Worm (Caenorhabditis elegans) whole organism, L3 larva: Measurements from ENCODE around the gene T10D4.19.
"Not testable (repeated sequence)": the region's sequence is repeated elsewhere in the genome, so short reads cannot be mapped to it uniquely, and the experiment has no call there.

Experiments
- ama-1 ChIP-seq: fragments of 150-350 bp; optimal IDR thresholded peaks from 2 replicates; lab custom pipeline; 2018
- ceh-9 ChIP-seq: sonication (generic microtip); optimal IDR thresholded peaks from 2 replicates; lab custom pipeline; 2018; ENCODE audit warnings: missing biosample characterization, missing genetic modification characterization
- egl-27 ChIP-seq: sonication (generic microtip); optimal IDR thresholded peaks from 4 replicates; lab custom pipeline; 2017; ENCODE audit warnings: missing biosample characterization, missing genetic modification reagents, missing genetic modification characterization
- egl-5 ChIP-seq: fragments of 150-350 bp; optimal IDR thresholded peaks from 2 replicates; lab custom pipeline; 2017; ENCODE audit warnings: missing biosample characterization, missing genetic modification reagents, missing genetic modification characterization, inconsistent platforms
- elt-1 ChIP-seq: fragments of 150-350 bp; optimal IDR thresholded peaks from 2 replicates; lab custom pipeline; 2014; ENCODE audit warnings: missing biosample characterization, missing genetic modification characterization
- elt-3 ChIP-seq, 3 experiments: fragments of 150-350 bp in 1 of 3; sonication (generic microtip) in 2 of 3; optimal IDR thresholded peaks; 2 replicates in 2 of 3; 4 replicates in 1 of 3; lab custom pipeline; 2014 to 2017; ENCODE audit warnings: missing biosample characterization in 3 of 3, missing genetic modification characterization in 3 of 3
- lin-15B ChIP-seq: fragments of 150-350 bp; optimal IDR thresholded peaks from 2 replicates; lab custom pipeline; 2014; ENCODE audit warnings: missing biosample characterization, missing genetic modification characterization
- nhr-12 ChIP-seq: fragments of 150-350 bp; optimal IDR thresholded peaks from 2 replicates; lab custom pipeline; 2014; ENCODE audit warnings: missing biosample characterization, missing genetic modification characterization
- nhr-23 ChIP-seq: fragments of 150-350 bp; optimal IDR thresholded peaks from 2 replicates; lab custom pipeline; 2014; ENCODE audit warnings: missing biosample characterization, missing genetic modification reagents, missing genetic modification characterization
- nhr-25 ChIP-seq: sonication (generic microtip); optimal IDR thresholded peaks from 2 replicates; lab custom pipeline; 2017; ENCODE audit warnings: missing biosample characterization, missing genetic modification characterization
- nhr-43 ChIP-seq: sonication (generic microtip); optimal IDR thresholded peaks from 2 replicates; lab custom pipeline; 2016; ENCODE audit warnings: mild to moderate bottlenecking, missing genetic modification characterization, missing compliant biosample characterization; ENCODE audit not compliant: poor library complexity, severe bottlenecking
- tbx-2 ChIP-seq: sonication (generic microtip); optimal IDR thresholded peaks from 2 replicates; lab custom pipeline; 2016; ENCODE audit warnings: mild to moderate bottlenecking, missing genetic modification characterization, missing compliant biosample characterization
- ztf-11 ChIP-seq: fragments of 150-350 bp; optimal IDR thresholded peaks from 2 replicates; lab custom pipeline; 2014; ENCODE audit warnings: missing biosample characterization, missing genetic modification characterization
- ztf-4 ChIP-seq: fragments of 150-350 bp; optimal IDR thresholded peaks from 2 replicates; lab custom pipeline; 2014; ENCODE audit warnings: missing biosample characterization, missing genetic modification characterization

T10D4.19 gene

ce11 chrII:3198998-3199397 is 47.3 kb downstream of the T10D4.19 start, which contains the start of gene sri-51:
Gene sri-51, minus strand, starts transcription at chrII:3199098.
- TF ChIP-seq nhr-12 (tag; lab: Kevin White, UChicago) (no peak), egl-27 (tag; lab: Kevin White, UChicago) (no peak), elt-1 (tag; lab: Kevin White, UChicago) (no peak), nhr-23 (no peak), nhr-25 (tag; lab: Kevin White, UChicago) (no peak), egl-5 (tag; lab: Kevin White, UChicago) (no peak), ztf-11 (tag; lab: Kevin White, UChicago) (no peak), nhr-43 (tag; lab: Kevin White, UChicago) (no peak), elt-3 (tag; optimal IDR thresholded peaks at IDR 0.05; lab: Kevin White, UChicago) (no peak), ceh-9 (tag; lab: Kevin White, UChicago) (no peak), ztf-4 (tag; lab: Kevin White, UChicago) (no peak), ama-1 (no peak)

- not testable (repeated sequence) for TF ChIP-seq lin-15B, tbx-2, egl-27 (tag; lab: Kevin White, UChicago)
Measured at ce11 chrII:3201242-3201641, 49.5 kb downstream of the T10D4.19 start, which contains the start of gene sri-48. Gene sri-48, minus strand, starts transcription at chrII:3201342.
